Worm (Caenorhabditis elegans) whole organism, L1 larva: ENCODE measurements around the gene rml-3.

Source experiments
- C04F5.9 ChIP-seq: sonication (generic microtip); optimal IDR thresholded peaks from 2 replicates; lab custom pipeline; 2016; ENCODE audit warnings: missing genetic modification characterization, missing compliant biosample characterization
- F16B12.6 ChIP-seq: fragments of 150-350 bp; optimal IDR thresholded peaks from 2 replicates; lab custom pipeline; 2014; ENCODE audit warnings: missing biosample characterization, missing genetic modification characterization
- Y116A8C.19 ChIP-seq: sonication (generic microtip); optimal IDR thresholded peaks from 2 replicates; lab custom pipeline; 2016; ENCODE audit warnings: missing compliant biosample characterization, missing genetic modification characterization, borderline replicate concordance
- ama-1 ChIP-seq: fragments of 150-350 bp; optimal IDR thresholded peaks from 2 replicates; lab custom pipeline; 2014
- blmp-1 ChIP-seq: fragments of 150-350 bp; optimal IDR thresholded peaks from 2 replicates; lab custom pipeline; 2014; ENCODE audit warnings: missing biosample characterization, missing genetic modification characterization
- ceh-82 ChIP-seq, 3 experiments: fragments of 150-350 bp in 1 of 3; sonication (generic microtip) in 2 of 3; optimal IDR thresholded peaks; 2 replicates each; lab custom pipeline; 2014 to 2017; ENCODE audit warnings: missing biosample characterization in 3 of 3, missing genetic modification characterization in 3 of 3
- ceh-88 ChIP-seq: fragments of 200-800 bp; sonication (Bioruptor generic); IDR thresholded peaks from 2 replicates; pipeline ENCODE4 v1.3.6; 2022; ENCODE audit warnings: missing genetic modification characterization, missing compliant biosample characterization
- ces-1 ChIP-seq: fragments of 150-350 bp; optimal IDR thresholded peaks from 2 replicates; lab custom pipeline; 2014; ENCODE audit warnings: missing biosample characterization, missing genetic modification reagents, missing genetic modification characterization
- dsc-1 ChIP-seq: sonication (generic microtip); optimal IDR thresholded peaks from 2 replicates; lab custom pipeline; 2016; ENCODE audit warnings: mild to moderate bottlenecking, missing genetic modification characterization, missing compliant biosample characterization
- efl-1 ChIP-seq, 4 experiments: fragments of 150-350 bp; optimal IDR thresholded peaks in 3 of 4; peaks in 1 of 4; 1 replicate in 1 of 4; 2 replicates in 3 of 4; lab custom pipeline; 2014; ENCODE audit warnings: missing biosample characterization in 2 of 4, missing genetic modification characterization in 2 of 4, missing genetic modification reagents in 2 of 4
- egl-13 ChIP-seq: sonication (generic microtip); optimal IDR thresholded peaks from 2 replicates; lab custom pipeline; 2016; ENCODE audit warnings: missing genotype, missing genetic modification reagents, missing genetic modification characterization, missing compliant biosample characterization
- elt-2 ChIP-seq: sonication (generic microtip); optimal IDR thresholded peaks from 2 replicates; lab custom pipeline; 2016; ENCODE audit warnings: missing genetic modification characterization, mild to moderate bottlenecking, inconsistent platforms, missing compliant biosample characterization, missing genetic modification reagents
- ets-5 ChIP-seq: fragments of 200-800 bp; sonication (Bioruptor generic); IDR thresholded peaks from 2 replicates; pipeline ENCODE4 v1.3.6; 2022; ENCODE audit warnings: missing genetic modification characterization, missing compliant biosample characterization
- fkh-10 ChIP-seq: sonication (generic microtip); optimal IDR thresholded peaks from 2 replicates; lab custom pipeline; 2017; ENCODE audit warnings: missing biosample characterization, missing genetic modification reagents, missing genetic modification characterization
- fkh-8 ChIP-seq: sonication (generic microtip); optimal IDR thresholded peaks from 2 replicates; lab custom pipeline; 2016; ENCODE audit warnings: mild to moderate bottlenecking, missing genetic modification characterization, missing compliant biosample characterization
- lin-13 ChIP-seq: fragments of 150-350 bp; optimal IDR thresholded peaks from 2 replicates; lab custom pipeline; 2014; ENCODE audit warnings: missing biosample characterization, missing genetic modification reagents, missing genetic modification characterization
- lin-14 ChIP-seq: fragments of 200-800 bp; sonication (Bioruptor generic); optimal IDR thresholded peaks from 2 replicates; lab custom pipeline; 2018; ENCODE audit warnings: mild to moderate bottlenecking, missing genetic modification characterization, moderate library complexity, missing compliant biosample characterization
- lin-15B ChIP-seq: fragments of 150-350 bp; sonication (generic microtip); optimal IDR thresholded peaks from 3 replicates; lab custom pipeline; 2014; ENCODE audit warnings: missing biosample characterization, missing genetic modification characterization
- lir-3 ChIP-seq: sonication (generic microtip); optimal IDR thresholded peaks from 2 replicates; lab custom pipeline; 2016; ENCODE audit warnings: mild to moderate bottlenecking, missing genetic modification characterization, moderate library complexity, missing compliant biosample characterization; ENCODE audit not compliant: poor library complexity
- lsy-2 ChIP-seq, 2 experiments: fragments of 150-350 bp; optimal IDR thresholded peaks; 2 replicates each; lab custom pipeline; 2014; ENCODE audit warnings: missing biosample characterization in 2 of 2, missing genetic modification characterization in 2 of 2
- mdl-1 ChIP-seq, 2 experiments: fragments of 150-350 bp; optimal IDR thresholded peaks; 2 replicates each; lab custom pipeline; 2014 to 2017; ENCODE audit warnings: missing biosample characterization in 2 of 2, missing genetic modification characterization in 2 of 2, inconsistent platforms in 1 of 2
- mep-1 ChIP-seq: fragments of 150-350 bp; optimal IDR thresholded peaks from 2 replicates; lab custom pipeline; 2014; ENCODE audit warnings: missing biosample characterization, missing genetic modification characterization
- nhr-19 ChIP-seq: fragments of 200-800 bp; sonication (Bioruptor generic); conservative IDR thresholded peaks from 2 replicates; pipeline ENCODE4 v1.3.6; 2022; ENCODE audit warnings: missing genetic modification characterization, missing compliant biosample characterization
- nhr-20 ChIP-seq: sonication (generic microtip); optimal IDR thresholded peaks from 2 replicates; lab custom pipeline; 2016; ENCODE audit warnings: mild to moderate bottlenecking, missing genetic modification characterization, missing compliant biosample characterization
- nhr-47 ChIP-seq: sonication (generic microtip); optimal IDR thresholded peaks from 2 replicates; lab custom pipeline; 2016; ENCODE audit warnings: mild to moderate bottlenecking, missing genetic modification characterization, moderate library complexity, missing compliant biosample characterization
- nhr-71 ChIP-seq: sonication (generic microtip); optimal IDR thresholded peaks from 2 replicates; lab custom pipeline; 2016; ENCODE audit warnings: mild to moderate bottlenecking, missing genetic modification characterization, moderate library complexity, missing compliant biosample characterization
- nhr-77 ChIP-seq: fragments of 150-350 bp; optimal IDR thresholded peaks from 2 replicates; lab custom pipeline; 2014; ENCODE audit warnings: missing biosample characterization, missing genetic modification characterization
- nhr-84 ChIP-seq: sonication (generic microtip); optimal IDR thresholded peaks from 2 replicates; lab custom pipeline; 2017; ENCODE audit warnings: missing biosample characterization, missing genetic modification characterization
- pax-3 ChIP-seq: fragments of 200-800 bp; sonication (Bioruptor generic); optimal IDR thresholded peaks from 2 replicates; lab custom pipeline; 2018; ENCODE audit warnings: mild to moderate bottlenecking, missing genetic modification characterization, moderate library complexity, missing compliant biosample characterization
- rnt-1 ChIP-seq: sonication (generic microtip); optimal IDR thresholded peaks from 2 replicates; lab custom pipeline; 2016; ENCODE audit warnings: mild to moderate bottlenecking, missing genetic modification characterization, moderate library complexity, missing compliant biosample characterization
- snpc-4 ChIP-seq: fragments of 150-350 bp; optimal IDR thresholded peaks from 2 replicates; lab custom pipeline; 2014; ENCODE audit warnings: missing biosample characterization, missing genetic modification characterization
- snu-23 ChIP-seq: sonication (generic microtip); optimal IDR thresholded peaks from 2 replicates; lab custom pipeline; 2016; ENCODE audit warnings: missing genetic modification characterization, missing compliant biosample characterization
- sox-4 ChIP-seq: sonication (generic microtip); optimal IDR thresholded peaks from 2 replicates; lab custom pipeline; 2016; ENCODE audit warnings: missing genetic modification characterization, missing compliant biosample characterization
- swsn-7 ChIP-seq: sonication (generic microtip); optimal IDR thresholded peaks from 2 replicates; lab custom pipeline; 2016; ENCODE audit warnings: missing genetic modification characterization, missing compliant biosample characterization
- tbx-2 ChIP-seq: sonication (generic microtip); optimal IDR thresholded peaks from 2 replicates; lab custom pipeline; 2016; ENCODE audit warnings: missing genetic modification characterization, missing compliant biosample characterization
- unc-130 ChIP-seq: fragments of 150-350 bp; optimal IDR thresholded peaks from 2 replicates; lab custom pipeline; 2017; ENCODE audit warnings: missing biosample characterization, missing genetic modification characterization, inconsistent platforms
- unc-86 ChIP-seq: sonication (generic microtip); optimal IDR thresholded peaks from 2 replicates; lab custom pipeline; 2016; ENCODE audit warnings: missing genetic modification characterization, missing compliant biosample characterization
- vab-15 ChIP-seq: sonication (generic microtip); optimal IDR thresholded peaks from 2 replicates; lab custom pipeline; 2017; ENCODE audit warnings: missing genotype, mild to moderate bottlenecking, missing genetic modification characterization, missing compliant biosample characterization
- zag-1 ChIP-seq: fragments of 150-350 bp; optimal IDR thresholded peaks from 2 replicates; lab custom pipeline; 2014; ENCODE audit warnings: missing biosample characterization, missing genetic modification characterization
- zip-4 ChIP-seq: fragments of 200-800 bp; sonication (Bioruptor generic); optimal IDR thresholded peaks from 2 replicates; lab custom pipeline; 2018; ENCODE audit warnings: mild to moderate bottlenecking, missing genetic modification characterization, moderate library complexity, missing compliant biosample characterization

rml-3 gene

ce11 chrX:6253899-6254670 is 15.2 kb upstream of the rml-3 start (continued):
- peak; percentile 45 for TF ChIP-seq tbx-2 (tag; lab: Kevin White, UChicago)
- peak; percentile 11 for TF ChIP-seq fkh-8 (tag; lab: Kevin White, UChicago)
- no peak for TF ChIP-seq egl-13
- peak in 1 of 2 experiments; percentile 75 for TF ChIP-seq mdl-1 (tag; optimal IDR thresholded peaks at IDR 0.05; lab: Kevin White, UChicago)
- peak; percentile 82 for TF ChIP-seq rnt-1
- TF ChIP-seq nhr-84 = no peak
- 0 out of 2 replicates have a peak, but pooled peaks have one; percentile 35 for TF ChIP-seq ets-5 (GFP tag; lab: Robert Waterston, UW)
- peak; percentile 85 for TF ChIP-seq unc-130 (tag; lab: Kevin White, UChicago)
- peak; percentile 57; the same call in 1 of the 2 replicates for TF ChIP-seq ceh-88 (GFP tag; lab: Robert Waterston, UW)
- peak; percentile 43 for TF ChIP-seq lin-13 (GFP tag; lab: Kevin White, UChicago)
- TF ChIP-seq dsc-1 (tag; lab: Kevin White, UChicago) = peak; percentile 42
- TF ChIP-seq nhr-71 (tag; lab: Kevin White, UChicago) = peak; percentile 69
- TF ChIP-seq zip-4 = peak; percentile 17
- peak; percentile 69 for TF ChIP-seq mep-1 (tag; lab: Kevin White, UChicago)
- TF ChIP-seq swsn-7 (tag; lab: Kevin White, UChicago) = peak; percentile 54
- peak; percentile 43 for TF ChIP-seq elt-2
- no peak for TF ChIP-seq unc-86 (tag; lab: Kevin White, UChicago)
- peak; percentile 27 to 58 for TF ChIP-seq lsy-2 (tag; optimal IDR thresholded peaks at IDR 0.05; lab: Kevin White, UChicago)
- TF ChIP-seq lir-3 = peak; percentile 33
- peak; percentile 83 for TF ChIP-seq lin-14 (GFP tag; lab: Kevin White, UChicago)
- TF ChIP-seq nhr-47 (tag; lab: Kevin White, UChicago) = peak; percentile 42
- peak; percentile 90 for TF ChIP-seq blmp-1 (tag; lab: Kevin White, UChicago)

- peak; percentile 36 for TF ChIP-seq mep-1 (tag; lab: Kevin White, UChicago)
- TF ChIP-seq lsy-2 (tag; optimal IDR thresholded peaks at IDR 0.05; lab: Kevin White, UChicago) = peak in 1 of 2 experiments; percentile 37
- TF ChIP-seq sox-4 = no peak
- TF ChIP-seq nhr-47 (tag; lab: Kevin White, UChicago) = no peak
- TF ChIP-seq ama-1 = no peak
- peak; percentile 19 for TF ChIP-seq snu-23 (GFP tag; lab: Kevin White, UChicago)
- TF ChIP-seq dsc-1 (tag; lab: Kevin White, UChicago) = no peak
- TF ChIP-seq vab-15 (tag; lab: Kevin White, UChicago) = no peak
- TF ChIP-seq mdl-1 (tag; optimal IDR thresholded peaks at IDR 0.05; lab: Kevin White, UChicago) = no peak
- no peak for TF ChIP-seq zip-4
- no peak for TF ChIP-seq lin-15B
- TF ChIP-seq C04F5.9 (tag; lab: Kevin White, UChicago) = no peak
- TF ChIP-seq, all 84 proteins: peak for 3
These were observed 14.7 kb upstream of the rml-3 start for ce11 chrX:6253566-6253898.

DNA sequence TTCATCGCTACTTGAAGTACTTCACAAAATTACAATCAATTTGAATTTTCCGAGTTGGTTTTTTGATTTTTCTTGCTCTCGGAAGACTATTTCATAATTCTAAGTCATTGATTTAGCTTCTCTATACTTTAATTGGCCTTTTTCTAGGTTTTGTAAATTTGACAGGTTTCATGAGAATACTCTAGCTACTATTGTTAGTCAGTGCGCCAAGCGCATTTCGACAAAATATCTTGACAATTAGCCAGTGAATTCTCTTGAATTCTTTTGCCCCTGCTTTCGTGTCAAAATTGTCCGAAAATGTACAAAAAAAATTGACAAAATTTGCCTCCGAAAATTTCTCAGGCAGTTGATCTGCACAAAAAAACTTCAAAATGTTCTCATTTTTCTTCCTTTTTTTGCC is 14.3 kb upstream of the rml-3 start:
- TF ChIP-seq zag-1 (tag; lab: Kevin White, UChicago) = no peak
- peak; percentile 16 for TF ChIP-seq rnt-1
- peak; percentile 17 for TF ChIP-seq ceh-88 (GFP tag; lab: Robert Waterston, UW)
- no peak for TF ChIP-seq efl-1 (optimal IDR thresholded peaks at IDR 0.05; lab: Kevin White, UChicago)
- peak in 1 of 2 experiments; percentile 50 for TF ChIP-seq efl-1 (GFP tag; optimal IDR thresholded peaks at IDR 0.05 in 1 of 2; lab: Kevin White, UChicago)
- TF ChIP-seq, all 84 proteins: peak for 3

DNA sequence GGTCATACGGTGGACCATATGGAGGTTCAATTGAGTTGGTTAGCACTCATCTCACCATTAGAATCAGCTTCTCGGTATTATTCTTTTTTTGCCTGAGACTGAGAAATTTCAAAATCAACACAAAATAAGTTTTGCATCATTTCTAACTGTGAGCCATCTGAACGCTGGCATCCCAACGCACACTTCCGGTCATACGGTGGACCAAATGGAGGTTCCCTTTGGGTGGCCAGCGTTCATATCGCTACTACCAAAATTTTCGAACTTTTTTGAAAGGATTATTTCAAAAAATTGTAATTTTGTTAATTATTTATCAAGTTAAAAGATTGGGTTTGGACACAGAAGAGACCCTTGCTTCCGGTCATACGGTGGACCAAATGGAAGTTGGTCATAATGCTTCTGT is 13.9 kb upstream of the rml-3 start:
- TF ChIP-seq rnt-1 = peak; percentile 9
- TF ChIP-seq swsn-7 (tag; lab: Kevin White, UChicago) = peak; percentile 3
- no peak for TF ChIP-seq snpc-4
- peak; percentile 11 for TF ChIP-seq nhr-20 (tag; lab: Kevin White, UChicago)
- TF ChIP-seq nhr-77 (tag; lab: Kevin White, UChicago) = no peak
- TF ChIP-seq fkh-10 (GFP tag; lab: Kevin White, UChicago) = no peak
- TF ChIP-seq nhr-47 (tag; lab: Kevin White, UChicago) = no peak
- no peak for TF ChIP-seq pax-3 (tag; lab: Kevin White, UChicago)
- no peak for TF ChIP-seq vab-15 (tag; lab: Kevin White, UChicago)
- no peak for TF ChIP-seq Y116A8C.19 (tag; lab: Kevin White, UChicago)
- no peak for TF ChIP-seq ces-1 (GFP tag; lab: Kevin White, UChicago)
- TF ChIP-seq lin-14 (GFP tag; lab: Kevin White, UChicago) = no peak
- no peak for TF ChIP-seq nhr-19
- TF ChIP-seq F16B12.6 (tag; lab: Kevin White, UChicago) = no peak
- TF ChIP-seq ceh-82 (tag; optimal IDR thresholded peaks at IDR 0.05; lab: Kevin White, UChicago) = no peak
- TF ChIP-seq mep-1 (tag; lab: Kevin White, UChicago) = no peak
- TF ChIP-seq mdl-1 (tag; optimal IDR thresholded peaks at IDR 0.05; lab: Kevin White, UChicago) = no peak
